Fruit fly (Drosophila melanogaster) Kc167 (cell line): ENCODE results near the gene Cdep.

Experiments used
- Myc ChIP-seq: fragments of >200 bp; optimal IDR thresholded peaks from 2 replicates; lab custom pipeline; 2017; ENCODE audit warnings: missing external identifiers
- Sin3A ChIP-seq: fragments of >200 bp; optimal IDR thresholded peaks from 2 replicates; lab custom pipeline; 2018; ENCODE audit warnings: missing external identifiers
- h ChIP-seq: fragments of >200 bp; optimal IDR thresholded peaks from 3 replicates; lab custom pipeline; 2018; ENCODE audit warnings: missing external identifiers
- insv ChIP-seq: fragments of >200 bp; optimal IDR thresholded peaks from 3 replicates; lab custom pipeline; 2018; ENCODE audit warnings: missing external identifiers
- psq ChIP-seq: fragments of >200 bp; optimal IDR thresholded peaks from 2 replicates; lab custom pipeline; 2017; ENCODE audit warnings: missing external identifiers

dm6 chr3R:4913181-4913580 lies 2.8 kb downstream of the Cdep start:
- TF ChIP-seq Myc (lab: Kevin White, UChicago) (no peak), psq (lab: Kevin White, UChicago) (no peak), insv (lab: Kevin White, UChicago) (no peak), Sin3A (no peak), h (lab: Kevin White, UChicago) (no peak)
